Worm (Caenorhabditis elegans): ENCODE results near the gene cids-1.
A peak's percentile ranks its signal among the peaks of the same experiment; 100 is the strongest.

DNA sequence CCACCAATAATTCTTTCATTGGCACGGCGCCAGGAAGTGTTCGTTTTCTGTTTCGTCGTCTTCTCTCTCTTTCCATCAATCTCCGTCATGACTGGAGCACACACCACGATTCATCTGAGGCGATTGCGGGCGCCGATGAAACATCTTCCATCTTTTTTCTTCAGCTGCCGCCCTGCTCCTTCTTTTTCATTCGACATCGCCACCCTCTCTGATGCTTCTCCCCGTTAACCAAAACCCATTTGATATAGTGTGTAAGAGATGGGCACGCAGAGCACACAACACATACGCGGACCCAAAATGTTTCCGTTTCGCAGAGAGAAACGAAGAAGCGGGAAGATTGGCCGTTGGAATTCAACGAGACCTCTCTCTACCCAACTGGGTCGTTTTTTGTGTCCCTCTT, 43.3 kb downstream of the cids-1 start:
- no peak for TF ChIP-seq jun-1 (tag; optimal IDR thresholded peaks at IDR 0.05)
- TF ChIP-seq unc-39 (tag; optimal IDR thresholded peaks at IDR 0.05) = no peak
- TF ChIP-seq tag-97 (GFP tag; IDR thresholded peaks at IDR 0.05) = no peak
- TF ChIP-seq nhr-111 (GFP tag; optimal IDR thresholded peaks at IDR 0.05) = no peak
- TF ChIP-seq nhr-76 (tag; optimal IDR thresholded peaks at IDR 0.05) = no peak
- TF ChIP-seq fkh-10 (GFP tag; optimal IDR thresholded peaks at IDR 0.05) = no peak
- no peak for TF ChIP-seq snpc-4 (tag; optimal IDR thresholded peaks at IDR 0.05)
- no peak for TF ChIP-seq nhr-48 (tag; optimal IDR thresholded peaks at IDR 0.05)
- TF ChIP-seq pha-4 (GFP tag; IDR thresholded peaks at IDR 0.05) = no peak
- TF ChIP-seq pha-4 (tag; optimal IDR thresholded peaks at IDR 0.05) = no peak
- no peak for TF ChIP-seq ZK546.5 (tag; optimal IDR thresholded peaks at IDR 0.05)
- no peak for TF ChIP-seq ces-1 (GFP tag; optimal IDR thresholded peaks at IDR 0.05)
- TF ChIP-seq lin-13 (GFP tag; optimal IDR thresholded peaks at IDR 0.05) = no peak
- TF ChIP-seq nhr-11 (tag; optimal IDR thresholded peaks at IDR 0.05) = peak; percentile 3
